Fruit fly (Drosophila melanogaster) whole organism, embryonic: ENCODE results near the gene CG4615.

Source experiments
- BtbVII ChIP-seq: fragments of 200-800 bp; sonication (Bioruptor generic); optimal IDR thresholded peaks from 3 replicates; lab custom pipeline; 2017; ENCODE audit warnings: missing biosample characterization, mild to moderate bottlenecking, missing genetic modification characterization
- C15 ChIP-seq: fragments of 200-800 bp; sonication (Bioruptor generic); IDR thresholded peaks from 3 replicates; pipeline ENCODE4 v1.3.6; 2022; ENCODE audit warnings: missing biosample characterization, missing genetic modification characterization
- CG10431 ChIP-seq: fragments of 200-800 bp; sonication (Bioruptor generic); optimal IDR thresholded peaks from 3 replicates; lab custom pipeline; 2018; ENCODE audit warnings: missing biosample characterization, mild to moderate bottlenecking, missing genetic modification characterization
- CG12769 ChIP-seq: fragments of 200-800 bp; sonication (Bioruptor generic); optimal IDR thresholded peaks from 2 replicates; lab custom pipeline; 2019; ENCODE audit warnings: missing biosample characterization, mild to moderate bottlenecking, missing genetic modification characterization, moderate library complexity
- CG13287 ChIP-seq: fragments of 200-800 bp; sonication (Bioruptor generic); IDR thresholded peaks from 2 replicates; pipeline ENCODE4 v1.3.6; 2022; ENCODE audit warnings: missing biosample characterization, missing genetic modification characterization; ENCODE audit not compliant: partially characterized antibody
- CG14441 ChIP-seq: fragments of 200-800 bp; sonication (Bioruptor generic); IDR thresholded peaks from 2 replicates; pipeline ENCODE4 v1.3.6; 2022; ENCODE audit warnings: missing biosample characterization, missing genetic modification characterization
- CG15514 ChIP-seq: fragments of 200-800 bp; sonication (Bioruptor generic); optimal IDR thresholded peaks from 3 replicates; lab custom pipeline; 2017; ENCODE audit warnings: missing biosample characterization, missing genetic modification characterization, mild to moderate bottlenecking, moderate library complexity, missing genetic modification reagents
- CG1602 ChIP-seq: fragments of 200-800 bp; sonication (Bioruptor generic); optimal IDR thresholded peaks from 3 replicates; lab custom pipeline; 2016; ENCODE audit warnings: missing biosample characterization, missing genetic modification characterization
- CG1603 ChIP-seq: fragments of 200-800 bp; sonication (Bioruptor generic); optimal IDR thresholded peaks from 2 replicates; lab custom pipeline; 2019; ENCODE audit warnings: missing biosample characterization, mild to moderate bottlenecking, missing genetic modification characterization, moderate library complexity
- CG17359 ChIP-seq: fragments of 200-800 bp; sonication (Bioruptor generic); optimal IDR thresholded peaks from 3 replicates; lab custom pipeline; 2018; ENCODE audit warnings: missing biosample characterization, mild to moderate bottlenecking, missing genetic modification characterization, moderate library complexity
- CG17361 ChIP-seq: fragments of 200-800 bp; sonication (Bioruptor generic); IDR thresholded peaks from 3 replicates; pipeline ENCODE4 v1.3.6; 2022; ENCODE audit warnings: missing biosample characterization, missing genetic modification characterization
- CG2678 ChIP-seq: fragments of 200-800 bp; sonication (Bioruptor generic); optimal IDR thresholded peaks from 3 replicates; lab custom pipeline; 2019; ENCODE audit warnings: missing biosample characterization, mild to moderate bottlenecking, missing genetic modification characterization, moderate library complexity
- CG4282 ChIP-seq: fragments of 200-800 bp; sonication (Bioruptor generic); optimal IDR thresholded peaks from 2 replicates; lab custom pipeline; 2016; ENCODE audit warnings: missing biosample characterization, missing genetic modification characterization
- CG43689 ChIP-seq: fragments of 200-800 bp; sonication (Bioruptor generic); IDR thresholded peaks from 2 replicates; pipeline ENCODE4 v1.3.6; 2022; ENCODE audit warnings: missing biosample characterization, missing genetic modification characterization
- CG4617 ChIP-seq: fragments of 200-800 bp; sonication (Bioruptor generic); optimal IDR thresholded peaks from 3 replicates; lab custom pipeline; 2016; ENCODE audit warnings: missing biosample characterization, missing genetic modification characterization, borderline replicate concordance
- CG8765 ChIP-seq: fragments of 200-800 bp; sonication (Bioruptor generic); IDR thresholded peaks from 2 replicates; pipeline ENCODE4 v1.3.6; 2022; ENCODE audit warnings: missing biosample characterization, missing genetic modification characterization
- CG9727 ChIP-seq: fragments of 200-800 bp; sonication (Bioruptor generic); optimal IDR thresholded peaks from 3 replicates; lab custom pipeline; 2017; ENCODE audit warnings: missing biosample characterization, mild to moderate bottlenecking, missing genetic modification characterization
- CG9817 ChIP-seq: fragments of 200-800 bp; sonication (Bioruptor generic); optimal IDR thresholded peaks from 2 replicates; lab custom pipeline; 2018; ENCODE audit warnings: missing biosample characterization, mild to moderate bottlenecking, missing genetic modification characterization, moderate library complexity
- D ChIP-seq, 2 experiments: fragments of 200-800 bp in 1 of 2; fragments of >200 bp in 1 of 2; sonication (Bioruptor generic) in 1 of 2; optimal IDR thresholded peaks; 2 replicates in 1 of 2; 3 replicates in 1 of 2; lab custom pipeline; 2017; ENCODE audit warnings: mild to moderate bottlenecking in 1 of 2, missing biosample characterization in 1 of 2, missing genetic modification characterization in 1 of 2, missing genetic modification reagents in 1 of 2
- D19B ChIP-seq: fragments of 200-800 bp; sonication (Bioruptor generic); optimal IDR thresholded peaks from 2 replicates; lab custom pipeline; 2017; ENCODE audit warnings: missing biosample characterization, mild to moderate bottlenecking, missing genetic modification characterization
- Dp ChIP-seq: fragments of 200-800 bp; sonication (Bioruptor generic); optimal IDR thresholded peaks from 2 replicates; lab custom pipeline; 2018; ENCODE audit warnings: missing biosample characterization, mild to moderate bottlenecking, missing genetic modification characterization, moderate library complexity
- Elba2 ChIP-seq: fragments of 200-800 bp; sonication (Bioruptor generic); optimal IDR thresholded peaks from 3 replicates; lab custom pipeline; 2016; ENCODE audit warnings: missing biosample characterization, missing genetic modification characterization
- HLHmδ ChIP-seq: fragments of 200-800 bp; sonication (Bioruptor generic); optimal IDR thresholded peaks from 2 replicates; lab custom pipeline; 2018; ENCODE audit warnings: missing biosample characterization, mild to moderate bottlenecking, missing genetic modification characterization, moderate library complexity
- Hand ChIP-seq: fragments of 200-800 bp; sonication (Bioruptor generic); optimal IDR thresholded peaks from 2 replicates; lab custom pipeline; 2017; ENCODE audit warnings: mild to moderate bottlenecking, missing biosample characterization, missing genetic modification reagents, missing genetic modification characterization
- Hey ChIP-seq: fragments of 200-800 bp; sonication (Bioruptor generic); optimal IDR thresholded peaks from 3 replicates; lab custom pipeline; 2018; ENCODE audit warnings: missing biosample characterization, mild to moderate bottlenecking, missing genetic modification characterization
- Hr39 ChIP-seq: fragments of >200 bp; optimal IDR thresholded peaks from 2 replicates; lab custom pipeline; 2017
- Jarid2 ChIP-seq: fragments of 200-800 bp; sonication (Bioruptor generic); optimal IDR thresholded peaks from 3 replicates; lab custom pipeline; 2017; ENCODE audit warnings: mild to moderate bottlenecking, missing biosample characterization, missing genetic modification reagents, missing genetic modification characterization
- Nf-YC ChIP-seq: fragments of 200-800 bp; optimal IDR thresholded peaks from 3 replicates; lab custom pipeline; 2019; ENCODE audit warnings: missing biosample characterization, mild to moderate bottlenecking, missing genetic modification characterization, moderate library complexity
- Opbp ChIP-seq: fragments of 200-800 bp; sonication (Bioruptor generic); IDR thresholded peaks from 3 replicates; pipeline ENCODE4 v1.3.6; 2022; ENCODE audit warnings: missing biosample characterization, missing genetic modification characterization; ENCODE audit not compliant: partially characterized antibody
- Sin3A ChIP-seq: fragments of >200 bp; optimal IDR thresholded peaks from 2 replicates; lab custom pipeline; 2018
- Tbp ChIP-seq: fragments of >200 bp; optimal IDR thresholded peaks from 2 replicates; lab custom pipeline; 2018; ENCODE audit warnings: missing biosample characterization, missing genetic modification characterization
- ash1 ChIP-seq: fragments of 200-800 bp; sonication (Bioruptor generic); optimal IDR thresholded peaks from 2 replicates; lab custom pipeline; 2018; ENCODE audit warnings: missing biosample characterization, mild to moderate bottlenecking, missing genetic modification characterization
- cas ChIP-seq: fragments of 200-800 bp; sonication (Bioruptor generic); IDR thresholded peaks from 2 replicates; pipeline ENCODE4 v1.3.6; 2022; ENCODE audit warnings: missing biosample characterization, missing genetic modification characterization
- chn ChIP-seq: fragments of 200-800 bp; sonication (Bioruptor generic); optimal IDR thresholded peaks from 2 replicates; lab custom pipeline; 2016; ENCODE audit warnings: missing biosample characterization, missing genetic modification characterization
- cwo ChIP-seq: fragments of 200-800 bp; sonication (Bioruptor generic); optimal IDR thresholded peaks from 3 replicates; lab custom pipeline; 2017; ENCODE audit warnings: missing biosample characterization, missing genetic modification characterization, mild to moderate bottlenecking, moderate library complexity, missing genetic modification reagents
- ems ChIP-seq: fragments of 200-800 bp; sonication (Bioruptor generic); optimal IDR thresholded peaks from 3 replicates; lab custom pipeline; 2016; ENCODE audit warnings: missing biosample characterization, missing genetic modification characterization
- fd96Cb ChIP-seq: fragments of 200-800 bp; sonication (Bioruptor generic); optimal IDR thresholded peaks from 2 replicates; lab custom pipeline; 2018; ENCODE audit warnings: missing biosample characterization, mild to moderate bottlenecking, missing genetic modification characterization, moderate library complexity
- fru ChIP-seq: fragments of >200 bp; optimal IDR thresholded peaks from 2 replicates; lab custom pipeline; 2017
- grn ChIP-seq: fragments of 200-800 bp; sonication (Bioruptor generic); optimal IDR thresholded peaks from 3 replicates; lab custom pipeline; 2017; ENCODE audit warnings: missing biosample characterization, missing genetic modification characterization
- gro ChIP-seq: fragments of 200-800 bp; sonication (Bioruptor generic); optimal IDR thresholded peaks from 2 replicates; lab custom pipeline; 2016; ENCODE audit warnings: missing biosample characterization, missing genetic modification characterization
- gsb-n ChIP-seq: fragments of 200-800 bp; sonication (Bioruptor generic); optimal IDR thresholded peaks from 3 replicates; lab custom pipeline; 2018; ENCODE audit warnings: missing biosample characterization, mild to moderate bottlenecking, missing genetic modification characterization
- h ChIP-seq: fragments of >200 bp; optimal IDR thresholded peaks from 2 replicates; lab custom pipeline; 2017
- ham ChIP-seq: fragments of 200-800 bp; sonication (Bioruptor generic); IDR thresholded peaks from 2 replicates; pipeline ENCODE4 v1.3.6; 2022; ENCODE audit warnings: missing biosample characterization, missing genetic modification characterization
- jigr1 ChIP-seq: fragments of 200-800 bp; sonication (Bioruptor generic); IDR thresholded peaks from 3 replicates; pipeline ENCODE4 v1.3.6; 2022; ENCODE audit warnings: missing biosample characterization, missing genetic modification characterization
- lab ChIP-seq: fragments of 200-800 bp; sonication (Bioruptor generic); optimal IDR thresholded peaks from 3 replicates; lab custom pipeline; 2017; ENCODE audit warnings: missing biosample characterization, missing genetic modification characterization, mild to moderate bottlenecking, moderate library complexity, missing genetic modification reagents
- luna ChIP-seq: fragments of 200-800 bp; sonication (Bioruptor generic); optimal IDR thresholded peaks from 2 replicates; lab custom pipeline; 2016; ENCODE audit warnings: missing biosample characterization, missing genetic modification characterization
- phol ChIP-seq: fragments of 200-800 bp; sonication (Bioruptor generic); optimal IDR thresholded peaks from 3 replicates; lab custom pipeline; 2018; ENCODE audit warnings: missing biosample characterization, mild to moderate bottlenecking, missing genetic modification characterization, moderate library complexity
- sens ChIP-seq: fragments of 200-800 bp; sonication (Bioruptor generic); peaks from one replicate; lab custom pipeline; 2016; ENCODE audit warnings: missing biosample characterization, missing genetic modification characterization
- ttk ChIP-seq: fragments of 200-800 bp; sonication (Bioruptor generic); IDR thresholded peaks from 2 replicates; pipeline ENCODE4 v2.1.2; 2022; ENCODE audit warnings: missing biosample characterization, missing genetic modification characterization
- unc-4 ChIP-seq: fragments of 200-800 bp; sonication (Bioruptor generic); IDR thresholded peaks from 2 replicates; pipeline ENCODE4 v1.3.6; 2022; ENCODE audit warnings: missing biosample characterization, missing genetic modification characterization; ENCODE audit not compliant: partially characterized antibody
- zf30C ChIP-seq: fragments of 200-800 bp; sonication (Bioruptor generic); optimal IDR thresholded peaks from 3 replicates; lab custom pipeline; 2018; ENCODE audit warnings: missing biosample characterization, mild to moderate bottlenecking, missing genetic modification characterization

CG4615 gene

DNA sequence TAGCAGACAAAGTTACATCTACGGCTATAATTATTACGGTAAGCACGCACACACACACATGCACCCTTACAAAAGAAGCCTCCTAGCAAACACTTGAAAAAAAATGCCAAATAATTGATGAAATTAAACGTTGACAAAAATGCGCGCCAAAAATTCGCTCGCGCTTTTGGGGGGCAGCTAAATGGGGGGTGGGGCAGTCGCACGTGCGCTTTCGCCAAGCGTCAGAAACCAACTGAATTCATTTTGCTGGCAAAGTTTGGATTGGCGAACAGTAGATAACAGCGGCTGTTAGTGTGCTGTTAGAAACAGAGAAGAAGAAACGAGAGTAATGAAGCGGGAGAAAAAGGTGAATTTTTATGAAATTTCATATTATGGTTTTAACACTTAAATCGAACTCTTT is 36.3 kb downstream of the CG4615 start, which contains the start of gene CG12541 (continued):
- no peak for TF ChIP-seq fd96Cb (tag; lab: Kevin White, UChicago)
- TF ChIP-seq cwo = no peak
- TF ChIP-seq jigr1 (GFP tag; lab: Robert Waterston, UW) = no peak
- no peak for TF ChIP-seq ash1 (GFP tag; lab: Kevin White, UChicago)
- no peak for TF ChIP-seq CG8765 (GFP tag; lab: Robert Waterston, UW)
- TF ChIP-seq Jarid2 (GFP tag; lab: Kevin White, UChicago) = peak; percentile 76
- TF ChIP-seq gro (GFP tag; lab: Kevin White, UChicago) = peak; percentile 2
- peak; percentile 33; the same call in 1 of the 2 replicates for TF ChIP-seq CG13287 (GFP tag; lab: Robert Waterston, UW)
- no peak for TF ChIP-seq gsb-n (tag; lab: Kevin White, UChicago)
- 0 out of 3 replicates have a peak, but pooled peaks have one; percentile 19 for TF ChIP-seq C15 (GFP tag; lab: Robert Waterston, UW)
- TF ChIP-seq Hr39 (lab: Kevin White, UChicago) = no peak
- TF ChIP-seq HLHmδ = no peak
- no peak for TF ChIP-seq CG17359 (tag; lab: Kevin White, UChicago)
- TF ChIP-seq CG9727 (GFP tag; lab: Kevin White, UChicago) = no peak
- no peak for TF ChIP-seq CG43689 (GFP tag; lab: Robert Waterston, UW)
- no peak for TF ChIP-seq h (lab: Kevin White, UChicago)
- TF ChIP-seq CG15514 = no peak
- no peak for TF ChIP-seq D (optimal IDR thresholded peaks at IDR 0.05; lab: Kevin White, UChicago)
- TF ChIP-seq D (GFP tag; optimal IDR thresholded peaks at IDR 0.05; lab: Kevin White, UChicago) = no peak
- TF ChIP-seq CG12769 (tag; lab: Kevin White, UChicago) = no peak
- no peak for TF ChIP-seq Sin3A (lab: Kevin White, UChicago)
- no peak for TF ChIP-seq CG10431
- TF ChIP-seq ems (GFP tag; lab: Kevin White, UChicago) = no peak
- no peak for TF ChIP-seq Opbp (GFP tag; lab: Robert Waterston, UW)
- TF ChIP-seq CG4282 (GFP tag; lab: Kevin White, UChicago) = no peak
- TF ChIP-seq Nf-YC = peak; percentile 6
- peak; percentile 4 for TF ChIP-seq lab (GFP tag; lab: Kevin White, UChicago)
- peak; percentile 20 for TF ChIP-seq Dp (GFP tag; lab: Kevin White, UChicago)
- no peak for TF ChIP-seq luna (GFP tag; lab: Kevin White, UChicago)
- TF ChIP-seq unc-4 (GFP tag; lab: Robert Waterston, UW) = 0 out of 2 replicates have a peak, but pooled peaks have one; percentile 14
- no peak for TF ChIP-seq CG9817 (tag; lab: Kevin White, UChicago)
- TF ChIP-seq grn (GFP tag; lab: Kevin White, UChicago) = no peak
- TF ChIP-seq ham = no peak

dm6 chrX:7063563-7063962 is 38.5 kb downstream of the CG4615 start:
- TF ChIP-seq CG1603 (tag; lab: Kevin White, UChicago) (peak; percentile 18), Hand (GFP tag; lab: Kevin White, UChicago) (peak; percentile 3), Opbp (GFP tag; lab: Robert Waterston, UW) (no peak), Elba2 (GFP tag; lab: Kevin White, UChicago) (no peak), zf30C (GFP tag; lab: Kevin White, UChicago) (no peak), BtbVII (GFP tag; lab: Kevin White, UChicago) (no peak), CG2678 (peak; percentile 8), Dp (GFP tag; lab: Kevin White, UChicago) (no peak), sens (GFP tag; lab: Kevin White, UChicago) (no peak), ttk (GFP tag; lab: Robert Waterston, UW) (no peak), fru (lab: Kevin White, UChicago) (no peak), D19B (GFP tag; lab: Kevin White, UChicago) (no peak), CG17361 (GFP tag; lab: Robert Waterston, UW) (no peak), CG4617 (GFP tag; lab: Kevin White, UChicago) (no peak), CG14441 (GFP tag; lab: Robert Waterston, UW) (no peak), chn (GFP tag; lab: Kevin White, UChicago) (no peak), Sin3A (lab: Kevin White, UChicago) (no peak), CG1602 (GFP tag; lab: Kevin White, UChicago) (no peak), cas (GFP tag; lab: Robert Waterston, UW) (no peak), Tbp (GFP tag; lab: Kevin White, UChicago) (no peak), phol (tag; lab: Kevin White, UChicago) (no peak), Hey (tag; lab: Kevin White, UChicago) (no peak)
